Worm (Caenorhabditis elegans): ENCODE data around the gene igcm-2.

DNA sequence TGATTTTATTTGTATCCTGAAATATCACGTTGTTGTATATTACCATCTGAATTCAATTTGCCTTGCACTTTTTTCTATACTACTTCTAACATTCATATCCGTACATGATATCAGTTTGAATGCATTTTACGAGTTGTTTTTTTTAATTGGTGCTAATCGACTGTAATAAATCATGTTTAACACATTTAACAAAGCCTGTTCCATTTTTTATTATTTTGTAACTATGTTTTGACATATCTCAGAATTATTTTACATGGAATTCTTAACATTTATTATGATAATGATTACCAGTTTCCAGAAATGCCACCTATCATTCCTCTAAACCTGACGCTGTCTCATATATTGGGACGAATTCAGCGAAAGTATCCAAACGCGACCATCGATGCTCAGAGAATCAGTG is 25.7 kb downstream of the igcm-2 start, which contains the start of gene C03B1.3:
- TF ChIP-seq nhr-76 (tag; optimal IDR thresholded peaks at IDR 0.05) (no peak), daf-16 (GFP tag; optimal IDR thresholded peaks at IDR 0.05) (no peak), daf-16 (tag; optimal IDR thresholded peaks at IDR 0.05) (no peak), daf-19 (GFP tag; conservative IDR thresholded peaks at IDR 0.05) (no peak), zip-11 (GFP tag; IDR thresholded peaks at IDR 0.05) (no peak), unc-62 (GFP tag; optimal IDR thresholded peaks at IDR 0.05 in 1 of 2) (no peak), unc-62 (tag; optimal IDR thresholded peaks at IDR 0.05) (no peak), ceh-44 (GFP tag; IDR thresholded peaks at IDR 0.05) (no peak)
